Fruit fly (Drosophila melanogaster): Measurements from ENCODE around the gene CG17283.

DNA sequence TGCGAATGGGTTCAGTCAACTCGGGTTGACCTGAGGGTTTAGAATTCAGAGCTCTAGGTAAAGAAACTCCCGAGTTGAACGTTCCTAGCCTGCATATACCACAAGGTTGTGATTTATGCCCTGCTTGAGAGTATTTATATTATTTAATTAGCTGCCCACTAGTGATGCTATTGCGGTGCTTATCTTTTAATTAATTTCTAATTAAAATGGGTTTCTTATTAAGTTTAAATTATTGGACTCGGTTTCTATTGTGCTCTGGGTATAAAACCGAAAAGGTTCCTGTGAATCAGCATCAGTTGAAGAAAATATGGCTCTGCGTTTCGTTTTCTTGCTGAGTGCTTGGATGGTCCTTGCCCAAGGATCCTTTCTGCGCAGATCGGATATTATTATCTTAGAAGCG lies 7.8 kb downstream of the CG17283 start, which contains the start of gene CG5866:
- TF ChIP-seq usp (GFP tag; optimal IDR thresholded peaks at IDR 0.05) (no peak), pan (optimal IDR thresholded peaks at IDR 0.05) (no peak), EcR (GFP tag; optimal IDR thresholded peaks at IDR 0.05) (no peak), psq (optimal IDR thresholded peaks at IDR 0.05) (no peak), CG8478 (optimal IDR thresholded peaks at IDR 0.05) (no peak), Dll (optimal IDR thresholded peaks at IDR 0.05) (no peak)
